Fruit fly (Drosophila melanogaster): ENCODE results near the gene MetRS-m.

The MetRS-m gene

dm6 chr3R:14283754-14284421, 24.1 kb upstream of the MetRS-m start (continued):
- TF ChIP-seq CG12104 (GFP tag; optimal IDR thresholded peaks at IDR 0.05) = peak; percentile 98
- TF ChIP-seq gem (tag; optimal IDR thresholded peaks at IDR 0.05) = peak; percentile 99
- TF ChIP-seq MESR4 (GFP tag; optimal IDR thresholded peaks at IDR 0.05) = peak; percentile 73
- peak; percentile 24 for TF ChIP-seq pros (GFP tag; optimal IDR thresholded peaks at IDR 0.05)
- no peak for TF ChIP-seq CG10366 (GFP tag; IDR thresholded peaks at IDR 0.05)
- TF ChIP-seq CG11456 (GFP tag; IDR thresholded peaks at IDR 0.05) = no peak
- peak; percentile 98 for TF ChIP-seq nau (GFP tag; optimal IDR thresholded peaks at IDR 0.05)
- peak; percentile 89 for TF ChIP-seq CG8089 (GFP tag; optimal IDR thresholded peaks at IDR 0.05)
- no peak for TF ChIP-seq H2.0 (GFP tag; IDR thresholded peaks at IDR 0.05)
- peak; percentile 83 for TF ChIP-seq repo (GFP tag; optimal IDR thresholded peaks at IDR 0.05)
- peak; percentile 99 for TF ChIP-seq fd96Cb (tag; optimal IDR thresholded peaks at IDR 0.05)
- peak; percentile 98 for TF ChIP-seq Vsx1 (GFP tag; optimal IDR thresholded peaks at IDR 0.05)
- TF ChIP-seq pum (GFP tag; optimal IDR thresholded peaks at IDR 0.05) = peak; percentile 93
- no peak for TF ChIP-seq CG8765 (GFP tag; IDR thresholded peaks at IDR 0.05)
- peak; percentile 92 for TF ChIP-seq Atf3 (GFP tag; optimal IDR thresholded peaks at IDR 0.05)
- peak; percentile 97 for TF ChIP-seq CG13296 (GFP tag; optimal IDR thresholded peaks at IDR 0.05)
- no peak for TF ChIP-seq crol (GFP tag; IDR thresholded peaks at IDR 0.05)
- TF ChIP-seq CG4328 (GFP tag; optimal IDR thresholded peaks at IDR 0.05) = peak; percentile 96
- no peak for TF ChIP-seq sob (GFP tag; IDR thresholded peaks at IDR 0.05)
- peak; percentile 98 for TF ChIP-seq CG18619 (GFP tag; optimal IDR thresholded peaks at IDR 0.05)
- TF ChIP-seq CG6791 (GFP tag; IDR thresholded peaks at IDR 0.05; ENCODE audit: partially characterized antibody) = no peak
- TF ChIP-seq Dll (GFP tag; IDR thresholded peaks at IDR 0.05; ENCODE audit: partially characterized antibody) = no peak
- TF ChIP-seq Ets65A (GFP tag) = peak; percentile 97
- no peak for TF ChIP-seq chinmo (GFP tag; IDR thresholded peaks at IDR 0.05; ENCODE audit: partially characterized antibody)
- no peak for TF ChIP-seq CG6689 (GFP tag; IDR thresholded peaks at IDR 0.05)
- TF ChIP-seq BtbVII (GFP tag; optimal IDR thresholded peaks at IDR 0.05) = peak; percentile 98
- TF ChIP-seq D (optimal IDR thresholded peaks at IDR 0.05) = peak; percentile 74
- peak; percentile 97 for TF ChIP-seq D (GFP tag; optimal IDR thresholded peaks at IDR 0.05)
- TF ChIP-seq eyg (GFP tag; optimal IDR thresholded peaks at IDR 0.05) = peak; percentile 57
- TF ChIP-seq CG12071 (GFP tag; optimal IDR thresholded peaks at IDR 0.05) = peak; percentile 98
- TF ChIP-seq unc-4 (GFP tag; IDR thresholded peaks at IDR 0.05; ENCODE audit: partially characterized antibody) = no peak
- peak; percentile 99 for TF ChIP-seq sens (GFP tag)
- no peak for TF ChIP-seq H15 (GFP tag; IDR thresholded peaks at IDR 0.05)
- TF ChIP-seq CG1603 (tag; optimal IDR thresholded peaks at IDR 0.05) = peak; percentile 97
- TF ChIP-seq ash1 (GFP tag; optimal IDR thresholded peaks at IDR 0.05) = peak; percentile 71
- TF ChIP-seq CG1832 (GFP tag; optimal IDR thresholded peaks at IDR 0.05) = no peak
- peak; percentile 89 for TF ChIP-seq ac (GFP tag; optimal IDR thresholded peaks at IDR 0.05)
- TF ChIP-seq Pdp1 (GFP tag; optimal IDR thresholded peaks at IDR 0.05) = peak; percentile 95
- TF ChIP-seq HLH3B (GFP tag; IDR thresholded peaks at IDR 0.05) = no peak
- TF ChIP-seq Dp (GFP tag; optimal IDR thresholded peaks at IDR 0.05) = peak; percentile 27
- peak; percentile 14 for TF ChIP-seq Elba2 (GFP tag; optimal IDR thresholded peaks at IDR 0.05)
- TF ChIP-seq Sry-δ (GFP tag; optimal IDR thresholded peaks at IDR 0.05) = peak; percentile 28
- peak; percentile 99 for TF ChIP-seq Med (GFP tag)
- peak; percentile 67 for TF ChIP-seq Myb (GFP tag; optimal IDR thresholded peaks at IDR 0.05)
- TF ChIP-seq tx (GFP tag; optimal IDR thresholded peaks at IDR 0.05) = peak; percentile 95
- peak; percentile 98 for TF ChIP-seq CG11093 (GFP tag; IDR thresholded peaks at IDR 0.05)
- peak; percentile 97 for TF ChIP-seq CG13123 (GFP tag; optimal IDR thresholded peaks at IDR 0.05)
- TF ChIP-seq CG14441 (GFP tag; IDR thresholded peaks at IDR 0.05) = no peak
- peak; percentile 98 for TF ChIP-seq salm (tag; optimal IDR thresholded peaks at IDR 0.05)
- TF ChIP-seq Hey (tag; optimal IDR thresholded peaks at IDR 0.05) = peak; percentile 83
- TF ChIP-seq ssp (GFP tag; IDR thresholded peaks at IDR 0.05) = no peak

All from whole organism, embryonic.